Worm (Caenorhabditis elegans) whole organism, late embryonic: ENCODE results near the gene F10E9.4.
A peak's percentile ranks its signal among the peaks of the same experiment; 100 is the strongest.

Experiments used
- C08G9.2 ChIP-seq: sonication (generic microtip); optimal IDR thresholded peaks from 2 replicates; lab custom pipeline; 2016; ENCODE audit warnings: mild to moderate bottlenecking, missing genetic modification characterization, moderate library complexity, missing compliant biosample characterization
- F13H6.1 ChIP-seq: sonication (generic microtip); optimal IDR thresholded peaks from 2 replicates; lab custom pipeline; 2016; ENCODE audit warnings: missing genetic modification characterization, missing compliant biosample characterization
- T23F11.4 ChIP-seq: fragments of 200-800 bp; sonication (Bioruptor generic); optimal IDR thresholded peaks from 2 replicates; lab custom pipeline; 2018; ENCODE audit warnings: mild to moderate bottlenecking, missing genetic modification characterization, missing compliant biosample characterization
- ahr-1 ChIP-seq: sonication (generic microtip); optimal IDR thresholded peaks from 2 replicates; lab custom pipeline; 2016; ENCODE audit warnings: missing genetic modification characterization, missing compliant biosample characterization
- ceh-18 ChIP-seq: sonication (generic microtip); optimal IDR thresholded peaks from 2 replicates; lab custom pipeline; 2016; ENCODE audit warnings: missing genetic modification characterization, missing compliant biosample characterization
- ceh-19 ChIP-seq: fragments of 200-800 bp; sonication (Bioruptor generic); optimal IDR thresholded peaks from 2 replicates; lab custom pipeline; 2018; ENCODE audit warnings: mild to moderate bottlenecking, missing genetic modification characterization, missing compliant biosample characterization
- ceh-34 ChIP-seq: sonication (generic microtip); optimal IDR thresholded peaks from 2 replicates; lab custom pipeline; 2016; ENCODE audit warnings: mild to moderate bottlenecking, missing genetic modification characterization, missing compliant biosample characterization
- elt-2 ChIP-seq: sonication (generic microtip); optimal IDR thresholded peaks from 2 replicates; lab custom pipeline; 2016; ENCODE audit warnings: missing genetic modification reagents, missing genetic modification characterization, missing compliant biosample characterization
- eyg-1 ChIP-seq: sonication (generic microtip); optimal IDR thresholded peaks from 2 replicates; lab custom pipeline; 2016; ENCODE audit warnings: missing genotype, missing genetic modification characterization, missing compliant biosample characterization
- fax-1 ChIP-seq: sonication (generic microtip); optimal IDR thresholded peaks from 2 replicates; lab custom pipeline; 2016; ENCODE audit warnings: missing genotype, missing genetic modification characterization, missing compliant biosample characterization
- gmeb-2 ChIP-seq: sonication (generic microtip); optimal IDR thresholded peaks from 2 replicates; lab custom pipeline; 2016; ENCODE audit warnings: missing genetic modification characterization, inconsistent platforms, missing compliant biosample characterization
- hlh-8 ChIP-seq: sonication (generic microtip); optimal IDR thresholded peaks from 2 replicates; lab custom pipeline; 2016; ENCODE audit warnings: missing genotype, missing genetic modification characterization, missing compliant biosample characterization
- nfya-1 ChIP-seq: sonication (generic microtip); optimal IDR thresholded peaks from 2 replicates; lab custom pipeline; 2017; ENCODE audit warnings: missing genetic modification characterization, mild to moderate bottlenecking, missing compliant biosample characterization, antibody characterized with exemption, moderate library complexity
- nhr-232 ChIP-seq: sonication (generic microtip); optimal IDR thresholded peaks from 2 replicates; lab custom pipeline; 2016; ENCODE audit warnings: missing genetic modification characterization, missing compliant biosample characterization
- pag-3 ChIP-seq: sonication (generic microtip); optimal IDR thresholded peaks from 2 replicates; lab custom pipeline; 2016; ENCODE audit warnings: missing compliant biosample characterization, missing genetic modification characterization, borderline replicate concordance
- pat-9 ChIP-seq: fragments of 200-800 bp; sonication (Bioruptor generic); optimal IDR thresholded peaks from 2 replicates; lab custom pipeline; 2018; ENCODE audit warnings: mild to moderate bottlenecking, missing genetic modification characterization, moderate library complexity, missing compliant biosample characterization
- pax-1 ChIP-seq: fragments of 150-350 bp; optimal IDR thresholded peaks from 2 replicates; lab custom pipeline; 2014; ENCODE audit warnings: missing biosample characterization, missing genetic modification characterization
- ref-2 ChIP-seq: sonication (generic microtip); optimal IDR thresholded peaks from 2 replicates; lab custom pipeline; 2016; ENCODE audit warnings: missing genetic modification characterization, missing compliant biosample characterization
- rnt-1 ChIP-seq: sonication (generic microtip); optimal IDR thresholded peaks from 2 replicates; lab custom pipeline; 2016; ENCODE audit warnings: missing genetic modification characterization, missing compliant biosample characterization
- sdc-2 ChIP-seq: sonication (generic microtip); optimal IDR thresholded peaks from 2 replicates; lab custom pipeline; 2016; ENCODE audit warnings: missing genotype, missing genetic modification characterization, missing compliant biosample characterization
- tbx-2 ChIP-seq: sonication (generic microtip); optimal IDR thresholded peaks from 2 replicates; lab custom pipeline; 2016; ENCODE audit warnings: missing genetic modification characterization, missing compliant biosample characterization
- tbx-7 ChIP-seq: sonication (generic microtip); optimal IDR thresholded peaks from 2 replicates; lab custom pipeline; 2016; ENCODE audit warnings: missing genotype, missing genetic modification characterization, missing compliant biosample characterization
- unc-42 ChIP-seq: sonication (generic microtip); optimal IDR thresholded peaks from 2 replicates; lab custom pipeline; 2016; ENCODE audit warnings: missing genotype, missing genetic modification characterization, missing compliant biosample characterization
- unc-55 ChIP-seq: sonication (generic microtip); optimal IDR thresholded peaks from 2 replicates; lab custom pipeline; 2017; ENCODE audit warnings: missing biosample characterization, missing genetic modification reagents, missing genetic modification characterization
- unc-86 ChIP-seq: sonication (generic microtip); optimal IDR thresholded peaks from 2 replicates; lab custom pipeline; 2016; ENCODE audit warnings: missing genetic modification characterization, missing compliant biosample characterization

Gene F10E9.4

ce11 chrIII:8287519-8287918 is 20.8 kb upstream of the F10E9.4 start:
- peak; percentile 44 for TF ChIP-seq nfya-1 (tag; lab: Kevin White, UChicago)
- TF ChIP-seq F13H6.1 (tag; lab: Kevin White, UChicago), result peak; percentile 17
- peak; percentile 34 for TF ChIP-seq rnt-1
- TF ChIP-seq nhr-232, result no peak
- TF ChIP-seq sdc-2 (tag; lab: Kevin White, UChicago), result no peak
- TF ChIP-seq gmeb-2 (tag; lab: Kevin White, UChicago), result no peak
- TF ChIP-seq unc-42 (tag; lab: Kevin White, UChicago), result peak; percentile 44
- TF ChIP-seq pat-9 (tag; lab: Kevin White, UChicago), result no peak
- peak; percentile 45 for TF ChIP-seq ceh-19
- TF ChIP-seq ahr-1 (tag; lab: Kevin White, UChicago), result no peak
- TF ChIP-seq ceh-18, result peak; percentile 62
- peak; percentile 46 for TF ChIP-seq unc-55

- TF ChIP-seq unc-42 (tag; lab: Kevin White, UChicago) (peak; percentile 85), C08G9.2 (tag; lab: Kevin White, UChicago) (no peak)
Measured at ce11 chrIII:8289181-8289580, 19.2 kb upstream of the F10E9.4 start.

ce11 chrIII:8291268-8292032 is 16.9 kb upstream of the F10E9.4 start:
- TF ChIP-seq elt-2 (tag; lab: Kevin White, UChicago) (peak; percentile 89), unc-86 (tag; lab: Kevin White, UChicago) (no peak)

- TF ChIP-seq unc-55, result peak; percentile 56
- no peak for TF ChIP-seq unc-42 (tag; lab: Kevin White, UChicago)
Measured at ce11 chrIII:8293260-8293659, 15.1 kb upstream of the F10E9.4 start.

ce11 chrIII:8298216-8298920 is 10.0 kb upstream of the F10E9.4 start:
- TF ChIP-seq elt-2 (tag; lab: Kevin White, UChicago) (peak; percentile 30), tbx-2 (tag; lab: Kevin White, UChicago) (peak; percentile 37), ceh-18 (no peak)

ce11 chrIII:8299078-8299587 is 9.2 kb upstream of the F10E9.4 start:
- TF ChIP-seq tbx-7 (no peak), unc-86 (tag; lab: Kevin White, UChicago) (no peak), unc-42 (tag; lab: Kevin White, UChicago) (peak; percentile 29)
- TF ChIP-seq, all 69 proteins: peak for 1

ce11 chrIII:8299734-8300133 is 8.6 kb upstream of the F10E9.4 start:
- no peak for TF ChIP-seq ref-2 (tag; lab: Kevin White, UChicago)
- TF ChIP-seq elt-2 (tag; lab: Kevin White, UChicago), result peak; percentile 82

ce11 chrIII:8300860-8301396 is 7.4 kb upstream of the F10E9.4 start:
- TF ChIP-seq fax-1 (tag; lab: Kevin White, UChicago) (no peak), F13H6.1 (tag; lab: Kevin White, UChicago) (no peak), pax-1 (tag; lab: Kevin White, UChicago) (no peak), unc-42 (tag; lab: Kevin White, UChicago) (peak; percentile 22), T23F11.4 (no peak), sdc-2 (tag; lab: Kevin White, UChicago) (no peak), eyg-1 (tag; lab: Kevin White, UChicago) (no peak), hlh-8 (tag; lab: Kevin White, UChicago) (peak; percentile 3), ceh-34 (tag; lab: Kevin White, UChicago) (peak; percentile 82), pag-3 (tag; lab: Kevin White, UChicago) (no peak)
